Worm (Caenorhabditis elegans) whole organism, L3 larva: ENCODE data around the gene Y7A5A.10.

Experiments
- ceh-16 ChIP-seq: sonication (generic microtip); optimal IDR thresholded peaks from 2 replicates; lab custom pipeline; 2017; ENCODE audit warnings: missing biosample characterization, missing genetic modification characterization
- egl-27 ChIP-seq: sonication (generic microtip); optimal IDR thresholded peaks from 4 replicates; lab custom pipeline; 2017; ENCODE audit warnings: missing biosample characterization, missing genetic modification reagents, missing genetic modification characterization
- jun-1 ChIP-seq: fragments of 150-350 bp; optimal IDR thresholded peaks from 2 replicates; lab custom pipeline; 2014; ENCODE audit warnings: missing biosample characterization, missing genetic modification reagents, missing genetic modification characterization
- nfya-1 ChIP-seq: sonication (generic microtip); optimal IDR thresholded peaks from 2 replicates; lab custom pipeline; 2017; ENCODE audit warnings: missing genetic modification characterization, mild to moderate bottlenecking, missing compliant biosample characterization, antibody characterized with exemption, moderate library complexity; ENCODE audit not compliant: insufficient read depth
- nhr-43 ChIP-seq: sonication (generic microtip); optimal IDR thresholded peaks from 2 replicates; lab custom pipeline; 2016; ENCODE audit warnings: mild to moderate bottlenecking, missing genetic modification characterization, missing compliant biosample characterization; ENCODE audit not compliant: poor library complexity, severe bottlenecking
- tbx-2 ChIP-seq: sonication (generic microtip); optimal IDR thresholded peaks from 2 replicates; lab custom pipeline; 2016; ENCODE audit warnings: mild to moderate bottlenecking, missing genetic modification characterization, missing compliant biosample characterization
- zag-1 ChIP-seq: fragments of 150-350 bp; optimal IDR thresholded peaks from 2 replicates; lab custom pipeline; 2014; ENCODE audit warnings: missing biosample characterization, missing genetic modification characterization
- ztf-4 ChIP-seq: fragments of 150-350 bp; optimal IDR thresholded peaks from 2 replicates; lab custom pipeline; 2014; ENCODE audit warnings: missing biosample characterization, missing genetic modification characterization

ce11 chrX:15838496-15838948 lies 43.6 kb upstream of the Y7A5A.10 start, which contains the start of gene acox-1.6:
- TF ChIP-seq tbx-2 (tag; lab: Kevin White, UChicago) (no peak), ceh-16 (tag; lab: Kevin White, UChicago) (no peak), nfya-1 (tag; lab: Kevin White, UChicago) (no peak), jun-1 (tag; lab: Kevin White, UChicago) (no peak), egl-27 (tag; lab: Kevin White, UChicago) (no peak), nhr-43 (no peak), zag-1 (tag; lab: Kevin White, UChicago) (no peak), ztf-4 (no peak)
